Worm (Caenorhabditis elegans): ENCODE measurements around the gene scd-1.
A peak's percentile ranks its signal among the peaks of the same experiment; 100 is the strongest.

Gene scd-1

ce11 chrX:12515596-12516481 lies 9.8 kb downstream of the scd-1 start (continued):
- no peak for TF ChIP-seq dpl-1 (GFP tag; optimal IDR thresholded peaks at IDR 0.05)
- TF ChIP-seq T26A8.4 (GFP tag; IDR thresholded peaks at IDR 0.05) = no peak
- no peak for TF ChIP-seq egl-43 (GFP tag; IDR thresholded peaks at IDR 0.05)
- no peak for TF ChIP-seq saeg-2 (GFP tag; IDR thresholded peaks at IDR 0.05)
- TF ChIP-seq zag-1 (tag; optimal IDR thresholded peaks at IDR 0.05) = no peak
- no peak for TF ChIP-seq F26F4.8 (GFP tag; conservative IDR thresholded peaks at IDR 0.05)
- TF ChIP-seq snpc-4 (tag; optimal IDR thresholded peaks at IDR 0.05) = no peak
- no peak for TF ChIP-seq lir-3 (tag; optimal IDR thresholded peaks at IDR 0.05)
- no peak for TF ChIP-seq madf-9 (GFP tag; conservative IDR thresholded peaks at IDR 0.05)
- TF ChIP-seq nhr-76 (tag; optimal IDR thresholded peaks at IDR 0.05) = no peak
- no peak for TF ChIP-seq pha-4 (GFP tag; IDR thresholded peaks at IDR 0.05)
- TF ChIP-seq pha-4 (tag; optimal IDR thresholded peaks at IDR 0.05) = peak; percentile 71
- no peak for TF ChIP-seq sdz-12 (GFP tag; optimal IDR thresholded peaks at IDR 0.05)
- TF ChIP-seq unc-62 (GFP tag; optimal IDR thresholded peaks at IDR 0.05 in 1 of 2) = peak in 1 of 2 experiments; percentile 62
- TF ChIP-seq unc-62 (tag; optimal IDR thresholded peaks at IDR 0.05) = no peak
- TF ChIP-seq zip-11 (GFP tag; IDR thresholded peaks at IDR 0.05) = no peak
- TF ChIP-seq hlh-11 (tag; optimal IDR thresholded peaks at IDR 0.05) = peak; percentile 31
- no peak for TF ChIP-seq daf-19 (GFP tag; conservative IDR thresholded peaks at IDR 0.05)
- TF ChIP-seq dmd-9 (GFP tag; IDR thresholded peaks at IDR 0.05) = no peak
- TF ChIP-seq pqm-1 (tag; optimal IDR thresholded peaks at IDR 0.05) = no peak
- TF ChIP-seq mdt-29 (GFP tag; IDR thresholded peaks at IDR 0.05) = no peak
- no peak for TF ChIP-seq spr-3 (GFP tag; optimal IDR thresholded peaks at IDR 0.05)
- no peak for TF ChIP-seq daf-8 (GFP tag; IDR thresholded peaks at IDR 0.05)
- peak in 1 of 2 experiments; percentile 34 for TF ChIP-seq lsy-2 (tag; optimal IDR thresholded peaks at IDR 0.05)
- TF ChIP-seq ceh-28 (tag; optimal IDR thresholded peaks at IDR 0.05) = no peak
- peak; percentile 35 for TF ChIP-seq ama-1 (optimal IDR thresholded peaks at IDR 0.05)
- TF ChIP-seq mes-2 (tag; optimal IDR thresholded peaks at IDR 0.05; ENCODE audit: poor library complexity, severe bottlenecking) = no peak
- no peak for TF ChIP-seq ceh-82 (tag; optimal IDR thresholded peaks at IDR 0.05)
- no peak for TF ChIP-seq ceh-44 (GFP tag; IDR thresholded peaks at IDR 0.05)
- TF ChIP-seq F10B5.3 (tag; optimal IDR thresholded peaks at IDR 0.05) = no peak
- TF ChIP-seq Y48G9A.11 (GFP tag; IDR thresholded peaks at IDR 0.05) = no peak
- TF ChIP-seq ztf-11 (tag; optimal IDR thresholded peaks at IDR 0.05) = no peak
- no peak for TF ChIP-seq hmg-1.1 (GFP tag; IDR thresholded peaks at IDR 0.05)
- TF ChIP-seq attf-4 (tag; optimal IDR thresholded peaks at IDR 0.05) = no peak
- TF ChIP-seq egl-27 (tag; optimal IDR thresholded peaks at IDR 0.05) = no peak
- TF ChIP-seq ceh-62 (tag; optimal IDR thresholded peaks at IDR 0.05) = no peak
- no peak for TF ChIP-seq fos-1 (tag; optimal IDR thresholded peaks at IDR 0.05)
- TF ChIP-seq lin-29 (GFP tag; IDR thresholded peaks at IDR 0.05) = no peak
- no peak for TF ChIP-seq ztf-7 (tag; optimal IDR thresholded peaks at IDR 0.05)
- no peak for TF ChIP-seq nhr-102 (tag; optimal IDR thresholded peaks at IDR 0.05)
- no peak for TF ChIP-seq zfp-2 (tag; optimal IDR thresholded peaks at IDR 0.05)
- no peak for TF ChIP-seq php-3 (GFP tag; IDR thresholded peaks at IDR 0.05)
- no peak for TF ChIP-seq lin-15B (tag; optimal IDR thresholded peaks at IDR 0.05)
- no peak for TF ChIP-seq hif-1 (tag; optimal IDR thresholded peaks at IDR 0.05)
- TF ChIP-seq mdl-1 (tag; optimal IDR thresholded peaks at IDR 0.05) = no peak

Data from whole organism, L4 larva.